Worm (Caenorhabditis elegans): Measurements from ENCODE around the gene Y44A6C.2.
A peak's percentile ranks its signal among the peaks of the same experiment; 100 is the strongest.

DNA sequence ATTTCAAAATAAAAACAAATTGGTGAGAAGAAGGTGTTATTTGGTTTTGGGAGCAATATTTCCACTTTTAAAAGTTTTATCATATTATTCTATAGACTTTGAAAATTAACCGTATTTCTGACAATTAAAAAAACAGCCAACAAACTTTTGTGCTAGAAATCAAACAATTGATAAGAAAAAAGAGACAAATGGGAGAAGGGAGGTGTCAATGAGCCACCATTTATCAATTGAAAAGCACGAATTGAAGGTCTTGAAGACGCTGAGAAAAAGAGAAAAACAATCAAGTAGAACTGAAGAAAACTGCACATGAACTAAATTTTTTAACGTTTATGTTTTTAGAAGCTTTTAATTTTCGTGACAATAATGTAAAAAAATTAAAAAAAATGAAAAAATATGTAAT lies 48.8 kb downstream of the Y44A6C.2 start:
- TF ChIP-seq egl-5 (tag; optimal IDR thresholded peaks at IDR 0.05) (no peak), nhr-28 (tag; optimal IDR thresholded peaks at IDR 0.05) (no peak), fos-1 (tag; optimal IDR thresholded peaks at IDR 0.05) (no peak), R02D3.7 (tag; optimal IDR thresholded peaks at IDR 0.05) (no peak), ZK546.5 (tag; optimal IDR thresholded peaks at IDR 0.05) (no peak), egl-27 (tag; optimal IDR thresholded peaks at IDR 0.05) (no peak), elt-2 (tag; optimal IDR thresholded peaks at IDR 0.05) (peak; percentile 71), nhr-25 (tag; optimal IDR thresholded peaks at IDR 0.05) (no peak)

Measured in whole organism, L3 larva.